Fruit fly (Drosophila melanogaster): ENCODE measurements around the gene Cdk2.

Cdk2 gene

DNA sequence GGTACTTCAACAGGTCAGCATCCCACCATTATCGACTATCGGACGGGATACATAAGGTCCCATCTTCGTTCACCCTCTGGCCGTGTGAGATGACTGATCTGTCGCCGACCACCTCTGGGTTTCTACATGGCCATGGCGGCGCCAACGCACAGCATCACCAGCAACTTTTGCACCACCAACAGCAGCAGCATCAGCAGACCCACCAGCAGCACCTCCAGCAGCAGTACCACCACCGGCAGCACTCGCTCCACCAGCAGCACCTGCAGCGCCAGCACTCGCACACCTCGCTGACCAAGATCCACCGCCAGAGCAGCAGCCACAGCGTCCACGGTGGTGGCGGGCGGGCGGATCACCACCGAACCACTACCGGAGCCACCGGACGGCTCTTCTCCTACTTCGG is 19.6 kb downstream of the Cdk2 start:
- TF ChIP-seq CG6163 (GFP tag; IDR thresholded peaks at IDR 0.05) (no peak), Sox15 (GFP tag; optimal IDR thresholded peaks at IDR 0.05) (no peak), Eip75B (GFP tag; optimal IDR thresholded peaks at IDR 0.05) (no peak), CG16779 (tag; optimal IDR thresholded peaks at IDR 0.05) (no peak), net (GFP tag; optimal IDR thresholded peaks at IDR 0.05) (no peak)

DNA sequence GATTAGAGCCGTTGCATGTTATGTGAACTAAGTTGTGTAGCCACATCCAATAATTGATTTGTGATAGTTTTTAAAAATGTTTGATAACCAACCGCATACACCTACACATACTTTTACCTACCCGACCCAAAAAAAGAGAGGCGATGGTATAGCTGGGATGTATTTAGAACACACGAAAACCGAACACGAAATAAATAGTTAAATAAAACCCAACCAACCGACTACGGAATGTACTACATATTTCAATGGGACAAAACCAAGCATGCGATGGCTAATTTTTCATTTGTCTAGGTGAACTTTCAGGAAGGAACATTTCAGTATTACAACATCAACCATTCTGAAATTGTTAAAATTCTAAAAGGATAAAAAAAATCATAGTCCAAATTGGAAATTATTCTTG is 21.0 kb downstream of the Cdk2 start, which contains the start of gene Syp:
Syp (plus strand) TSS at position 301 of the 400 bp plus-strand sequence.
- TF ChIP-seq Blimp-1 (GFP tag; optimal IDR thresholded peaks at IDR 0.05) = no peak
- no peak for TF ChIP-seq CG8632 (GFP tag; optimal IDR thresholded peaks at IDR 0.05)
- no peak for TF ChIP-seq svp (GFP tag)
- no peak for TF ChIP-seq spab (GFP tag; optimal IDR thresholded peaks at IDR 0.05)
- TF ChIP-seq Eip75B (GFP tag; optimal IDR thresholded peaks at IDR 0.05) = no peak
- no peak for TF ChIP-seq net (GFP tag; optimal IDR thresholded peaks at IDR 0.05)
- TF ChIP-seq fd85E (GFP tag; optimal IDR thresholded peaks at IDR 0.05) = no peak
- no peak for TF ChIP-seq CG7368 (GFP tag; optimal IDR thresholded peaks at IDR 0.05)
- no peak for TF ChIP-seq Sox15 (GFP tag; optimal IDR thresholded peaks at IDR 0.05)
- TF ChIP-seq CG16779 (tag; optimal IDR thresholded peaks at IDR 0.05) = no peak
- TF ChIP-seq Ets96B (tag; optimal IDR thresholded peaks at IDR 0.05) = no peak
- TF ChIP-seq CG6808 (GFP tag; optimal IDR thresholded peaks at IDR 0.05) = no peak
- no peak for TF ChIP-seq CG15336 (GFP tag; IDR thresholded peaks at IDR 0.05)
- TF ChIP-seq dac (GFP tag; optimal IDR thresholded peaks at IDR 0.05) = no peak
- no peak for TF ChIP-seq Hr38 (GFP tag; optimal IDR thresholded peaks at IDR 0.05)
- TF ChIP-seq CG11902 (GFP tag; optimal IDR thresholded peaks at IDR 0.05) = no peak
- TF ChIP-seq Hr39 (GFP tag; optimal IDR thresholded peaks at IDR 0.05) = no peak

DNA sequence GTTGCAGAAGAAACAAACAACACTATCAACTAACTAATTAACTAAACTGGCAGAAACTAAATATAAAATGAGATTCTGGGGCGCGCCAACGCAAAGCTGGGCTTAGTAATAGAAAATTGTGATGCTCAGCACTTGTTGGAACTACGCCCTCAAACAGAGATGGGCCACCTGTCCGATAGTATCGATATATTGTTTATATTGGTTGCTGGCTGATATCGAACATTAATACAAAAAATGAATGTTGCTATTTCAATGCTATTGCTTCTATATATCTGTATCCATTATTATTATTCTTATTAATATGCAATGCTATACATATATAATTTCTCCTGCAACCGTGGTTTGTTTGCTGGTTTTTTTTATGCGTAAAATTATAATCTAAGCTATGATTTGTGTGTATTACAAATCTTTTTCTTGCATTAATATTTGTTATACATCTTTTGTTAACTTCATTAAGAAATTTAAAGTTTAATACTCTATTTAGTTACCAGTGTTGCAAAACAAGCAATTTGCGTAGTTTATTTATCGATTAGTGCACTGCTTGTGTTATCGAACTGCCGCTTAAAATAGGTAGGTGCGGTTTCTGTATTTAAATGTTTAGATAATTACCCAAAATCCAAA is 26.9 kb downstream of the Cdk2 start, which contains the start of gene CG31195:
CG31195 (minus strand) TSS at position 195 of the 621 bp plus-strand sequence.
- peak; percentile 30 for TF ChIP-seq esn (GFP tag; optimal IDR thresholded peaks at IDR 0.05)
- peak; percentile 3 for TF ChIP-seq acj6 (GFP tag; optimal IDR thresholded peaks at IDR 0.05)
- no peak for TF ChIP-seq spab (GFP tag; optimal IDR thresholded peaks at IDR 0.05)
- no peak for TF ChIP-seq CG4318 (GFP tag; optimal IDR thresholded peaks at IDR 0.05)
- no peak for TF ChIP-seq CG1621 (tag; optimal IDR thresholded peaks at IDR 0.05)
- peak; percentile 8 for TF ChIP-seq Eip93F (GFP tag; optimal IDR thresholded peaks at IDR 0.05)
- TF ChIP-seq svp (GFP tag) = peak; percentile 65
- no peak for TF ChIP-seq lz (GFP tag; optimal IDR thresholded peaks at IDR 0.05)
- TF ChIP-seq Met (GFP tag; optimal IDR thresholded peaks at IDR 0.05) = no peak
- TF ChIP-seq Ets21C (GFP tag; optimal IDR thresholded peaks at IDR 0.05) = no peak
- TF ChIP-seq CG8319 (GFP tag; optimal IDR thresholded peaks at IDR 0.05) = no peak
- no peak for TF ChIP-seq Smox (GFP tag; optimal IDR thresholded peaks at IDR 0.05)
- peak; percentile 30 for TF ChIP-seq CG10631 (GFP tag; optimal IDR thresholded peaks at IDR 0.05)
- TF ChIP-seq fd59A (GFP tag; optimal IDR thresholded peaks at IDR 0.05) = no peak
- TF ChIP-seq dsx (GFP tag; optimal IDR thresholded peaks at IDR 0.05; ENCODE audit: poor library complexity, severe bottlenecking) = no peak
- TF ChIP-seq CG32006 (GFP tag; optimal IDR thresholded peaks at IDR 0.05) = no peak

- TF ChIP-seq Hr4 (GFP tag; optimal IDR thresholded peaks at IDR 0.05) (peak; percentile 57), CG6276 (GFP tag; optimal IDR thresholded peaks at IDR 0.05) (peak; percentile 73), Lpt (GFP tag; optimal IDR thresholded peaks at IDR 0.05) (peak; percentile 21), lz (GFP tag; optimal IDR thresholded peaks at IDR 0.05) (peak; percentile 63), Sox14 (GFP tag; optimal IDR thresholded peaks at IDR 0.05) (peak; percentile 66), CG8119 (GFP tag; IDR thresholded peaks at IDR 0.05) (peak; percentile 58), Hr38 (GFP tag; optimal IDR thresholded peaks at IDR 0.05) (no peak), OdsH (GFP tag; optimal IDR thresholded peaks at IDR 0.05) (peak; percentile 73), esn (GFP tag; optimal IDR thresholded peaks at IDR 0.05) (peak; percentile 85), CG3919 (GFP tag; optimal IDR thresholded peaks at IDR 0.05) (peak; percentile 70), eg (GFP tag; IDR thresholded peaks at IDR 0.05) (peak; percentile 59), fd85E (GFP tag; optimal IDR thresholded peaks at IDR 0.05) (no peak), achi (GFP tag; optimal IDR thresholded peaks at IDR 0.05) (peak; percentile 70), Sox15 (GFP tag; optimal IDR thresholded peaks at IDR 0.05) (peak; percentile 41), svp (GFP tag) (peak; percentile 79), CG6792 (GFP tag; optimal IDR thresholded peaks at IDR 0.05) (peak; percentile 65), Hr39 (GFP tag; optimal IDR thresholded peaks at IDR 0.05) (peak; percentile 72), CG31627 (GFP tag; optimal IDR thresholded peaks at IDR 0.05) (peak; percentile 68), fkh (GFP tag; optimal IDR thresholded peaks at IDR 0.05) (no peak), CG3032 (tag; optimal IDR thresholded peaks at IDR 0.05) (peak; percentile 69), CG11294 (GFP tag; IDR thresholded peaks at IDR 0.05) (no peak), Eip78C (GFP tag) (peak; percentile 96)
These were observed 28.6 kb downstream of the Cdk2 start for dm6 chr3R:20764058-20764457.

Data from whole organism, prepupa.